Worm (Caenorhabditis elegans) whole organism, L4 larva: ENCODE measurements around the gene mdt-6.

Experiments
- ceh-32 ChIP-seq: sonication (generic microtip); optimal IDR thresholded peaks from 2 replicates; lab custom pipeline; 2016; ENCODE audit warnings: mild to moderate bottlenecking, missing genetic modification characterization, missing compliant biosample characterization; ENCODE audit not compliant: poor library complexity
- dmd-8 ChIP-seq: fragments of 200-800 bp; sonication (Bioruptor generic); IDR thresholded peaks from 2 replicates; pipeline ENCODE4 v1.3.6; 2022; ENCODE audit warnings: missing genetic modification characterization, missing compliant biosample characterization
- lsy-2 ChIP-seq, 2 experiments: fragments of 150-350 bp in 1 of 2; sonication (generic microtip) in 1 of 2; optimal IDR thresholded peaks; 2 replicates each; lab custom pipeline; 2014 to 2017; ENCODE audit warnings: missing biosample characterization in 2 of 2, missing genetic modification characterization in 2 of 2
- mep-1 ChIP-seq: fragments of 150-350 bp; sonication (generic microtip); optimal IDR thresholded peaks from 3 replicates; lab custom pipeline; 2014; ENCODE audit warnings: missing biosample characterization, missing genetic modification characterization

- TF ChIP-seq lsy-2 (tag; optimal IDR thresholded peaks at IDR 0.05; lab: Kevin White, UChicago) (peak in 1 of 2 experiments; percentile 46), ceh-32 (tag; lab: Kevin White, UChicago) (no peak), dmd-8 (GFP tag; lab: Robert Waterston, UW) (no peak), mep-1 (tag; lab: Kevin White, UChicago) (peak; percentile 72)
Observed at ce11 chrV:7093720-7094401, 34.4 kb upstream of the mdt-6 start, which contains the start of gene nhr-135.
